Worm (Caenorhabditis elegans) whole organism, L1 larva: ENCODE measurements around the gene T05G5.5.
A peak's percentile ranks its signal among the peaks of the same experiment; 100 is the strongest.

Source experiments
- Y116A8C.19 ChIP-seq: sonication (generic microtip); optimal IDR thresholded peaks from 2 replicates; lab custom pipeline; 2016; ENCODE audit warnings: missing compliant biosample characterization, missing genetic modification characterization, borderline replicate concordance
- aha-1 ChIP-seq: fragments of 150-350 bp; optimal IDR thresholded peaks from 2 replicates; lab custom pipeline; 2014; ENCODE audit warnings: missing biosample characterization, missing genetic modification characterization
- ama-1 ChIP-seq: fragments of 150-350 bp; optimal IDR thresholded peaks from 2 replicates; lab custom pipeline; 2014
- ceh-8 ChIP-seq: fragments of 200-800 bp; sonication (Bioruptor generic); optimal IDR thresholded peaks from 2 replicates; lab custom pipeline; 2018; ENCODE audit warnings: mild to moderate bottlenecking, missing genetic modification characterization, moderate library complexity, missing compliant biosample characterization
- ceh-82 ChIP-seq, 3 experiments: fragments of 150-350 bp in 1 of 3; sonication (generic microtip) in 2 of 3; optimal IDR thresholded peaks; 2 replicates each; lab custom pipeline; 2014 to 2017; ENCODE audit warnings: missing biosample characterization in 3 of 3, missing genetic modification characterization in 3 of 3
- ceh-88 ChIP-seq: fragments of 200-800 bp; sonication (Bioruptor generic); IDR thresholded peaks from 2 replicates; pipeline ENCODE4 v1.3.6; 2022; ENCODE audit warnings: missing genetic modification characterization, missing compliant biosample characterization
- dpl-1 ChIP-seq, 3 experiments: fragments of 150-350 bp in 2 of 3; sonication (generic microtip) in 1 of 3; optimal IDR thresholded peaks; 2 replicates each; lab custom pipeline; 2014 to 2017; ENCODE audit warnings: missing biosample characterization in 3 of 3, missing genetic modification characterization in 3 of 3, missing genetic modification reagents in 3 of 3
- dsc-1 ChIP-seq: sonication (generic microtip); optimal IDR thresholded peaks from 2 replicates; lab custom pipeline; 2016; ENCODE audit warnings: mild to moderate bottlenecking, missing genetic modification characterization, missing compliant biosample characterization
- efl-1 ChIP-seq, 4 experiments: fragments of 150-350 bp; optimal IDR thresholded peaks in 3 of 4; peaks in 1 of 4; 1 replicate in 1 of 4; 2 replicates in 3 of 4; lab custom pipeline; 2014; ENCODE audit warnings: missing biosample characterization in 2 of 4, missing genetic modification characterization in 2 of 4, missing genetic modification reagents in 2 of 4
- efl-3 ChIP-seq: fragments of 200-800 bp; sonication (Bioruptor generic); optimal IDR thresholded peaks from 2 replicates; lab custom pipeline; 2018; ENCODE audit warnings: mild to moderate bottlenecking, missing genetic modification characterization, missing compliant biosample characterization
- egl-13 ChIP-seq: sonication (generic microtip); optimal IDR thresholded peaks from 2 replicates; lab custom pipeline; 2016; ENCODE audit warnings: missing genotype, missing genetic modification reagents, missing genetic modification characterization, missing compliant biosample characterization
- elt-2 ChIP-seq: sonication (generic microtip); optimal IDR thresholded peaks from 2 replicates; lab custom pipeline; 2016; ENCODE audit warnings: missing genetic modification characterization, mild to moderate bottlenecking, inconsistent platforms, missing compliant biosample characterization, missing genetic modification reagents
- fkh-10 ChIP-seq: sonication (generic microtip); optimal IDR thresholded peaks from 2 replicates; lab custom pipeline; 2017; ENCODE audit warnings: missing biosample characterization, missing genetic modification reagents, missing genetic modification characterization
- fkh-8 ChIP-seq: sonication (generic microtip); optimal IDR thresholded peaks from 2 replicates; lab custom pipeline; 2016; ENCODE audit warnings: mild to moderate bottlenecking, missing genetic modification characterization, missing compliant biosample characterization
- grh-1 ChIP-seq: fragments of 200-800 bp; sonication (Bioruptor generic); IDR thresholded peaks from 2 replicates; pipeline ENCODE4 v1.3.6; 2022; ENCODE audit warnings: missing genetic modification reagents, missing genetic modification characterization, missing compliant biosample characterization
- hlh-17 ChIP-seq: fragments of 200-800 bp; sonication (Bioruptor generic); optimal IDR thresholded peaks from 2 replicates; lab custom pipeline; 2018; ENCODE audit warnings: missing genetic modification characterization, mild to moderate bottlenecking, missing compliant biosample characterization, moderate library complexity, borderline replicate concordance
- jun-1 ChIP-seq: fragments of 150-350 bp; optimal IDR thresholded peaks from 2 replicates; lab custom pipeline; 2014; ENCODE audit warnings: missing biosample characterization, missing genetic modification reagents, missing genetic modification characterization
- lin-13 ChIP-seq: fragments of 150-350 bp; optimal IDR thresholded peaks from 2 replicates; lab custom pipeline; 2014; ENCODE audit warnings: missing biosample characterization, missing genetic modification reagents, missing genetic modification characterization
- lin-35 ChIP-seq, 2 experiments: fragments of 150-350 bp; optimal IDR thresholded peaks; 2 replicates each; lab custom pipeline; 2014; ENCODE audit warnings: missing biosample characterization in 2 of 2, missing genetic modification characterization in 2 of 2, missing genetic modification reagents in 2 of 2
- lin-39 ChIP-seq: fragments of 150-350 bp; optimal IDR thresholded peaks from 2 replicates; lab custom pipeline; 2014; ENCODE audit warnings: missing biosample characterization, missing genetic modification reagents, missing genetic modification characterization
- lsy-2 ChIP-seq, 2 experiments: fragments of 150-350 bp; optimal IDR thresholded peaks; 2 replicates each; lab custom pipeline; 2014; ENCODE audit warnings: missing biosample characterization in 2 of 2, missing genetic modification characterization in 2 of 2
- mab-9 ChIP-seq: fragments of 200-800 bp; sonication (Bioruptor generic); IDR thresholded peaks from 2 replicates; pipeline ENCODE4 v1.3.6; 2022; ENCODE audit warnings: missing genetic modification reagents, missing genetic modification characterization, missing compliant biosample characterization
- mdl-1 ChIP-seq, 2 experiments: fragments of 150-350 bp; optimal IDR thresholded peaks; 2 replicates each; lab custom pipeline; 2014 to 2017; ENCODE audit warnings: missing biosample characterization in 2 of 2, missing genetic modification characterization in 2 of 2, inconsistent platforms in 1 of 2
- mef-2 ChIP-seq: fragments of 150-350 bp; optimal IDR thresholded peaks from 2 replicates; lab custom pipeline; 2014; ENCODE audit warnings: missing biosample characterization, missing genetic modification characterization
- mep-1 ChIP-seq: fragments of 150-350 bp; optimal IDR thresholded peaks from 2 replicates; lab custom pipeline; 2014; ENCODE audit warnings: missing biosample characterization, missing genetic modification characterization
- nhr-12 ChIP-seq: sonication (generic microtip); optimal IDR thresholded peaks from 2 replicates; lab custom pipeline; 2017; ENCODE audit warnings: missing biosample characterization, missing genetic modification characterization
- nhr-19 ChIP-seq: fragments of 200-800 bp; sonication (Bioruptor generic); conservative IDR thresholded peaks from 2 replicates; pipeline ENCODE4 v1.3.6; 2022; ENCODE audit warnings: missing genetic modification characterization, missing compliant biosample characterization
- nhr-20 ChIP-seq: sonication (generic microtip); optimal IDR thresholded peaks from 2 replicates; lab custom pipeline; 2016; ENCODE audit warnings: mild to moderate bottlenecking, missing genetic modification characterization, missing compliant biosample characterization
- nhr-237 ChIP-seq: fragments of 150-350 bp; optimal IDR thresholded peaks from 2 replicates; lab custom pipeline; 2014; ENCODE audit warnings: missing biosample characterization, missing genetic modification characterization
- nhr-71 ChIP-seq: sonication (generic microtip); optimal IDR thresholded peaks from 2 replicates; lab custom pipeline; 2016; ENCODE audit warnings: mild to moderate bottlenecking, missing genetic modification characterization, moderate library complexity, missing compliant biosample characterization
- nhr-77 ChIP-seq: fragments of 150-350 bp; optimal IDR thresholded peaks from 2 replicates; lab custom pipeline; 2014; ENCODE audit warnings: missing biosample characterization, missing genetic modification characterization
- nhr-84 ChIP-seq: sonication (generic microtip); optimal IDR thresholded peaks from 2 replicates; lab custom pipeline; 2017; ENCODE audit warnings: missing biosample characterization, missing genetic modification characterization
- nhr-90 ChIP-seq: sonication (generic microtip); optimal IDR thresholded peaks from 2 replicates; lab custom pipeline; 2016; ENCODE audit warnings: mild to moderate bottlenecking, missing genetic modification characterization, missing compliant biosample characterization; ENCODE audit not compliant: poor library complexity
- pag-3 ChIP-seq: sonication (generic microtip); optimal IDR thresholded peaks from 2 replicates; lab custom pipeline; 2017; ENCODE audit warnings: missing genetic modification characterization, mild to moderate bottlenecking, missing compliant biosample characterization, antibody characterized with exemption, borderline replicate concordance; ENCODE audit not compliant: insufficient read depth
- pqm-1 ChIP-seq: sonication (generic microtip); optimal IDR thresholded peaks from 3 replicates; lab custom pipeline; 2017; ENCODE audit warnings: missing biosample characterization, missing genetic modification characterization
- skn-1 ChIP-seq: fragments of 150-350 bp; optimal IDR thresholded peaks from 2 replicates; lab custom pipeline; 2014; ENCODE audit warnings: missing biosample characterization, missing genetic modification characterization
- sptf-1 ChIP-seq: fragments of 150-350 bp; optimal IDR thresholded peaks from 2 replicates; lab custom pipeline; 2014; ENCODE audit warnings: missing biosample characterization, missing genetic modification characterization
- swsn-7 ChIP-seq: sonication (generic microtip); optimal IDR thresholded peaks from 2 replicates; lab custom pipeline; 2016; ENCODE audit warnings: missing genetic modification characterization, missing compliant biosample characterization
- tbx-2 ChIP-seq: sonication (generic microtip); optimal IDR thresholded peaks from 2 replicates; lab custom pipeline; 2016; ENCODE audit warnings: missing genetic modification characterization, missing compliant biosample characterization
- tlp-1 ChIP-seq: fragments of 150-350 bp; optimal IDR thresholded peaks from 2 replicates; lab custom pipeline; 2014; ENCODE audit warnings: missing biosample characterization, missing genetic modification characterization
- unc-98 ChIP-seq: fragments of 200-800 bp; sonication (Bioruptor generic); IDR thresholded peaks from 2 replicates; pipeline ENCODE4 v1.3.6; 2022; ENCODE audit warnings: missing genetic modification characterization, missing compliant biosample characterization
- vab-15 ChIP-seq: sonication (generic microtip); optimal IDR thresholded peaks from 2 replicates; lab custom pipeline; 2017; ENCODE audit warnings: missing genotype, mild to moderate bottlenecking, missing genetic modification characterization, missing compliant biosample characterization
- zag-1 ChIP-seq: fragments of 150-350 bp; optimal IDR thresholded peaks from 2 replicates; lab custom pipeline; 2014; ENCODE audit warnings: missing biosample characterization, missing genetic modification characterization
- zip-4 ChIP-seq: fragments of 200-800 bp; sonication (Bioruptor generic); optimal IDR thresholded peaks from 2 replicates; lab custom pipeline; 2018; ENCODE audit warnings: mild to moderate bottlenecking, missing genetic modification characterization, moderate library complexity, missing compliant biosample characterization
- ztf-11 ChIP-seq, 2 experiments: sonication (generic microtip); optimal IDR thresholded peaks; 2 replicates each; lab custom pipeline; 2016 to 2017; ENCODE audit warnings: missing genetic modification characterization in 2 of 2, missing biosample characterization in 1 of 2, missing compliant biosample characterization in 1 of 2
- ztf-4 ChIP-seq: fragments of 150-350 bp; optimal IDR thresholded peaks from 2 replicates; lab custom pipeline; 2014; ENCODE audit warnings: missing biosample characterization, missing genetic modification characterization

T05G5.5 gene

DNA sequence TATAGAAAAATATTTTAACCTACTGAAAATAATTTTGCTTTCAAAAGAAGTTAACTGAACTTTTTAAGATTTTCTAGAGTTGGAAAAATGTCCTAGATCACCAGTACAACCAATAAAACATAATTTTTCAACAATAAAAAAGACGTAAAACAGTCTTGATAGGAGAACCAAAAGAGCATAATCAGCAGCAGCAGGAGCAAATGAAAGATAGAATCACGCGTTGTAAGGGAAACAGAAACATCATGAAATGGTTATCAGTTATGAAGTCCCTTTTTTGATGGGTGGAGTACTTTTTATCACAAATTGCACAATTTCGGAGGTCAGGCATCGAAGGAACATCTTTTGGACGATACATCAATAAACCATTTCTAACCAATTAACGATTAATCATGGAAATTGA, 29.2 kb downstream of the T05G5.5 start:
- TF ChIP-seq tlp-1 (tag; lab: Kevin White, UChicago) (peak; percentile 59), lin-35 (GFP tag; optimal IDR thresholded peaks at IDR 0.05; lab: Kevin White, UChicago) (peak in 1 of 2 experiments; percentile 26), egl-13 (tag; lab: Kevin White, UChicago) (no peak), mef-2 (tag; lab: Kevin White, UChicago) (no peak), nhr-71 (peak; percentile 8), lsy-2 (tag; optimal IDR thresholded peaks at IDR 0.05; lab: Kevin White, UChicago) (no peak), nhr-20 (tag; lab: Kevin White, UChicago) (peak; percentile 5), pag-3 (tag; lab: Kevin White, UChicago) (no peak), nhr-12 (tag; lab: Kevin White, UChicago) (no peak), elt-2 (tag; lab: Kevin White, UChicago) (peak; percentile 91), ztf-11 (tag; optimal IDR thresholded peaks at IDR 0.05; lab: Kevin White, UChicago) (no peak), unc-98 (GFP tag; lab: Robert Waterston, UW) (no peak), ama-1 (lab: Kevin White, UChicago) (no peak), pqm-1 (peak; percentile 44)
- TF ChIP-seq, all 84 proteins: peak for 6

DNA sequence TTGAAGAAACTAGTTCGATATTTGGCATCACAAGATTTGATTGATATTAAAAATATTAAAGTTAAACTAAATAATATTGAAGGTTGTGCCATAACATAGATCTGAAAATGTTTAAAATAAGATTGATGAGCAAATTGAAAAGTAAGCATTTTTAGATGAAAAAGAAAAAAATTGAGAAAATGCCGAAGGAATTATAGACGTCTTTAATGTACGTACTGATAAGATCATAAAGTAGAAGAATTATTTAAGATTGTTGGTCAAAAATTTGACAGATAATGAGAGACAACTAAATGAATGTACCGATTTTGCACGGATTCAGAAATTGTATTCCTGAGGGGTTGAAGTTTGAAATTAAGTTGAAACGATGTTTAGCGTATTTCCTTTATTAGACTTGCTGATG, 31.0 kb downstream of the T05G5.5 start, which contains the start of gene ncx-7:
Gene ncx-7, minus strand, starts transcription at position 101 of the 400 bp plus-strand sequence.
- TF ChIP-seq lin-39 (tag; lab: Kevin White, UChicago) (no peak), elt-2 (tag; lab: Kevin White, UChicago) (peak; percentile 39)
- TF ChIP-seq, all 84 proteins: peak for 1

DNA sequence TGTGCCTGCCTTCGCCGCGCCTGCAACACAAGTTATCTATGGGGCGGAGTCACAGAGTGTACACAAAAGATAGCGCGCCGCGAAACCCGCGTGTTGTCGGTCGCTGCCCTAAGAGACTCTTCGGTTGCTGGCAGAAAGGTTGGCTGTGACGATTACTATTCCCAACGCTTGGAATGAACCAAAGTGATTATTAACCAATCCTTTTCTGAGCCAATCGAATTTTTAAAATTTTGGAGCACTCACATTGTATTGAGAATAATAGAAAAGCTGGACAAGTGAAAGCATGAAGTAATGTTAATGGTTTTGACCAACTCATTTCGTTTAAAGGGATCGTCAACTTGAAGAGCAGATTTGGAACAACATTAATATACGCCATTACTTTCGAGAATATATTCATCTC, 34.0 kb downstream of the T05G5.5 start:
- peak; percentile 60 for TF ChIP-seq tbx-2 (tag; lab: Kevin White, UChicago)
- no peak for TF ChIP-seq mab-9
- no peak for TF ChIP-seq nhr-237 (tag; lab: Kevin White, UChicago)
- peak; percentile 32 to 69 for TF ChIP-seq lsy-2 (tag; optimal IDR thresholded peaks at IDR 0.05; lab: Kevin White, UChicago)
- TF ChIP-seq ztf-4, result peak; percentile 24
- TF ChIP-seq ceh-88 (GFP tag; lab: Robert Waterston, UW), result peak; percentile 62; the same call in 1 of the 2 replicates
- TF ChIP-seq unc-98 (GFP tag; lab: Robert Waterston, UW), result no peak; the same call in 1 of the 2 replicates
- TF ChIP-seq nhr-77, result peak; percentile 40
- TF ChIP-seq tlp-1 (tag; lab: Kevin White, UChicago), result no peak
- no peak for TF ChIP-seq vab-15 (tag; lab: Kevin White, UChicago)
- peak; percentile 64 for TF ChIP-seq zip-4 (GFP tag; lab: Kevin White, UChicago)
- TF ChIP-seq pag-3 (tag; lab: Kevin White, UChicago), result no peak
- TF ChIP-seq swsn-7 (tag; lab: Kevin White, UChicago), result peak; percentile 78
- no peak for TF ChIP-seq fkh-10 (GFP tag; lab: Kevin White, UChicago)
- peak; percentile 4 for TF ChIP-seq jun-1 (tag; lab: Kevin White, UChicago)
- peak; percentile 89 for TF ChIP-seq nhr-71
- peak; percentile 43 to 56 (median 48) for TF ChIP-seq ceh-82 (tag; optimal IDR thresholded peaks at IDR 0.05; lab: Kevin White, UChicago)
- no peak for TF ChIP-seq lin-13 (GFP tag; lab: Kevin White, UChicago)
- TF ChIP-seq dsc-1 (tag; lab: Kevin White, UChicago), result peak; percentile 81
- TF ChIP-seq dpl-1 (GFP tag; optimal IDR thresholded peaks at IDR 0.05; lab: Kevin White, UChicago), result peak; percentile 7 to 46 (median 25)
- TF ChIP-seq efl-1 (optimal IDR thresholded peaks at IDR 0.05; lab: Kevin White, UChicago), result peak; percentile 35 to 59
- peak; percentile 37 to 97 for TF ChIP-seq efl-1 (GFP tag; optimal IDR thresholded peaks at IDR 0.05 in 1 of 2; lab: Kevin White, UChicago)
- TF ChIP-seq sptf-1, result no peak
- TF ChIP-seq elt-2 (tag; lab: Kevin White, UChicago), result peak; percentile 91
- peak; percentile 14 for TF ChIP-seq mep-1 (tag; lab: Kevin White, UChicago)
- TF ChIP-seq zag-1, result no peak
- peak; percentile 91 for TF ChIP-seq nhr-90 (tag; lab: Kevin White, UChicago)
- no peak for TF ChIP-seq hlh-17 (GFP tag; lab: Kevin White, UChicago)
- TF ChIP-seq Y116A8C.19 (tag; lab: Kevin White, UChicago), result no peak
- peak; percentile 62 for TF ChIP-seq grh-1 (GFP tag; lab: Robert Waterston, UW)
- TF ChIP-seq nhr-19 (GFP tag; lab: Robert Waterston, UW), result peak; percentile 88
- peak in 1 of 2 experiments; percentile 54 for TF ChIP-seq mdl-1 (tag; optimal IDR thresholded peaks at IDR 0.05; lab: Kevin White, UChicago)
- peak; percentile 91 for TF ChIP-seq ama-1 (lab: Kevin White, UChicago)
- peak; percentile 8 for TF ChIP-seq ceh-8 (GFP tag; lab: Kevin White, UChicago)
- no peak for TF ChIP-seq nhr-84
- TF ChIP-seq efl-3, result no peak
- TF ChIP-seq fkh-8 (tag; lab: Kevin White, UChicago), result no peak
- no peak for TF ChIP-seq pqm-1
- no peak for TF ChIP-seq skn-1 (tag; lab: Kevin White, UChicago)
- TF ChIP-seq aha-1 (tag; lab: Kevin White, UChicago), result no peak
